Worm (Caenorhabditis elegans): Measurements from ENCODE around the gene ltah-1.2.

ltah-1.2 gene

ce11 chrIV:3642189-3642588, 29.3 kb upstream of the ltah-1.2 start, which contains the start of gene CC8.3:
Gene CC8.3, minus strand, starts transcription at chrIV:3642289.
- TF ChIP-seq tbx-37 (GFP tag; conservative IDR thresholded peaks at IDR 0.05), result no peak
- no peak for TF ChIP-seq aly-1 (tag; optimal IDR thresholded peaks at IDR 0.05)
- no peak for TF ChIP-seq ama-1 (optimal IDR thresholded peaks at IDR 0.05)
- no peak for TF ChIP-seq sea-1 (GFP tag; conservative IDR thresholded peaks at IDR 0.05)
- TF ChIP-seq hnd-1 (tag; optimal IDR thresholded peaks at IDR 0.05), result no peak
- no peak for TF ChIP-seq ceh-36 (tag; optimal IDR thresholded peaks at IDR 0.05)
- no peak for TF ChIP-seq tbx-11 (GFP tag; IDR thresholded peaks at IDR 0.05)
- no peak for TF ChIP-seq B0310.2 (tag; optimal IDR thresholded peaks at IDR 0.05)
- TF ChIP-seq hmbx-1 (tag; optimal IDR thresholded peaks at IDR 0.05), result no peak
- TF ChIP-seq F13C5.2 (tag; optimal IDR thresholded peaks at IDR 0.05), result no peak
- TF ChIP-seq flt-1 (GFP tag; IDR thresholded peaks at IDR 0.05), result no peak
- TF ChIP-seq scrt-1 (GFP tag; IDR thresholded peaks at IDR 0.05), result no peak
- TF ChIP-seq ets-7 (tag; optimal IDR thresholded peaks at IDR 0.05), result no peak
- TF ChIP-seq hmg-4 (GFP tag; optimal IDR thresholded peaks at IDR 0.05), result no peak
- no peak for TF ChIP-seq pes-1 (GFP tag; IDR thresholded peaks at IDR 0.05)
- no peak for TF ChIP-seq ceh-13 (GFP tag; optimal IDR thresholded peaks at IDR 0.05)
- TF ChIP-seq tra-4 (tag; optimal IDR thresholded peaks at IDR 0.05), result no peak

ce11 chrIV:3638250-3638926, 25.5 kb upstream of the ltah-1.2 start:
- TF ChIP-seq ets-7 (tag; optimal IDR thresholded peaks at IDR 0.05), result no peak
- TF ChIP-seq ceh-36 (tag; optimal IDR thresholded peaks at IDR 0.05), result no peak
- TF ChIP-seq scrt-1 (GFP tag; IDR thresholded peaks at IDR 0.05), result no peak
- no peak for TF ChIP-seq aly-1 (tag; optimal IDR thresholded peaks at IDR 0.05)
- no peak for TF ChIP-seq hmg-4 (GFP tag; optimal IDR thresholded peaks at IDR 0.05)
- no peak for TF ChIP-seq F13C5.2 (tag; optimal IDR thresholded peaks at IDR 0.05)
- no peak for TF ChIP-seq ceh-13 (GFP tag; optimal IDR thresholded peaks at IDR 0.05)
- no peak for TF ChIP-seq hnd-1 (tag; optimal IDR thresholded peaks at IDR 0.05)
- TF ChIP-seq flt-1 (GFP tag; IDR thresholded peaks at IDR 0.05), result no peak
- no peak for TF ChIP-seq pes-1 (GFP tag; IDR thresholded peaks at IDR 0.05)
- TF ChIP-seq tbx-37 (GFP tag; conservative IDR thresholded peaks at IDR 0.05), result no peak
- TF ChIP-seq ama-1 (optimal IDR thresholded peaks at IDR 0.05), result no peak
- TF ChIP-seq tra-4 (tag; optimal IDR thresholded peaks at IDR 0.05), result no peak
- TF ChIP-seq hmbx-1 (tag; optimal IDR thresholded peaks at IDR 0.05), result no peak
- TF ChIP-seq B0310.2 (tag; optimal IDR thresholded peaks at IDR 0.05), result no peak
- no peak for TF ChIP-seq sea-1 (GFP tag; conservative IDR thresholded peaks at IDR 0.05)
- TF ChIP-seq tbx-11 (GFP tag; IDR thresholded peaks at IDR 0.05), result no peak

ce11 chrIV:3636528-3637129, 23.8 kb upstream of the ltah-1.2 start, which contains the start of gene madf-9:
Gene madf-9, plus strand, starts transcription at chrIV:3637079.
- TF ChIP-seq tbx-11 (GFP tag; IDR thresholded peaks at IDR 0.05), result 0 out of 2 replicates have a peak, but pooled peaks have one; percentile 21
- TF ChIP-seq aly-1 (tag; optimal IDR thresholded peaks at IDR 0.05), result no peak
- peak; percentile 30 for TF ChIP-seq F13C5.2 (tag; optimal IDR thresholded peaks at IDR 0.05)
- no peak for TF ChIP-seq hmbx-1 (tag; optimal IDR thresholded peaks at IDR 0.05)

- TF ChIP-seq B0310.2 (tag; optimal IDR thresholded peaks at IDR 0.05), result no peak
- TF ChIP-seq hmbx-1 (tag; optimal IDR thresholded peaks at IDR 0.05), result no peak
- TF ChIP-seq hnd-1 (tag; optimal IDR thresholded peaks at IDR 0.05), result no peak
- no peak for TF ChIP-seq F13C5.2 (tag; optimal IDR thresholded peaks at IDR 0.05)
- TF ChIP-seq flt-1 (GFP tag; IDR thresholded peaks at IDR 0.05), result no peak
- no peak for TF ChIP-seq tra-4 (tag; optimal IDR thresholded peaks at IDR 0.05)
- TF ChIP-seq aly-1 (tag; optimal IDR thresholded peaks at IDR 0.05), result no peak
- TF ChIP-seq ceh-36 (tag; optimal IDR thresholded peaks at IDR 0.05), result no peak
- TF ChIP-seq ceh-13 (GFP tag; optimal IDR thresholded peaks at IDR 0.05), result no peak
- no peak for TF ChIP-seq pes-1 (GFP tag; IDR thresholded peaks at IDR 0.05)
- TF ChIP-seq tbx-11 (GFP tag; IDR thresholded peaks at IDR 0.05), result no peak
- TF ChIP-seq tbx-37 (GFP tag; conservative IDR thresholded peaks at IDR 0.05), result no peak
- TF ChIP-seq ama-1 (optimal IDR thresholded peaks at IDR 0.05), result no peak
- no peak for TF ChIP-seq sea-1 (GFP tag; conservative IDR thresholded peaks at IDR 0.05)
These were observed 20.4 kb upstream of the ltah-1.2 start, which contains the start of gene ZC416.2 for ce11 chrIV:3633254-3633653. Gene ZC416.2, plus strand, starts transcription at chrIV:3633619.

ce11 chrIV:3632475-3632874, 19.6 kb upstream of the ltah-1.2 start:
- TF ChIP-seq scrt-1 (GFP tag; IDR thresholded peaks at IDR 0.05) (no peak), ceh-36 (tag; optimal IDR thresholded peaks at IDR 0.05) (no peak), B0310.2 (tag; optimal IDR thresholded peaks at IDR 0.05) (no peak), F13C5.2 (tag; optimal IDR thresholded peaks at IDR 0.05) (no peak), tbx-11 (GFP tag; IDR thresholded peaks at IDR 0.05) (no peak), hnd-1 (tag; optimal IDR thresholded peaks at IDR 0.05) (no peak), flt-1 (GFP tag; IDR thresholded peaks at IDR 0.05) (no peak), hmg-4 (GFP tag; optimal IDR thresholded peaks at IDR 0.05) (no peak), tra-4 (tag; optimal IDR thresholded peaks at IDR 0.05) (no peak), hmbx-1 (tag; optimal IDR thresholded peaks at IDR 0.05) (no peak), tbx-37 (GFP tag; conservative IDR thresholded peaks at IDR 0.05) (no peak)

- no peak for TF ChIP-seq tbx-11 (GFP tag; IDR thresholded peaks at IDR 0.05)
- TF ChIP-seq pes-1 (GFP tag; IDR thresholded peaks at IDR 0.05), result no peak
- TF ChIP-seq ceh-13 (GFP tag; optimal IDR thresholded peaks at IDR 0.05), result no peak
- no peak for TF ChIP-seq tbx-37 (GFP tag; conservative IDR thresholded peaks at IDR 0.05)
- TF ChIP-seq ama-1 (optimal IDR thresholded peaks at IDR 0.05), result no peak
- TF ChIP-seq hnd-1 (tag; optimal IDR thresholded peaks at IDR 0.05), result no peak
- no peak for TF ChIP-seq flt-1 (GFP tag; IDR thresholded peaks at IDR 0.05)
- TF ChIP-seq ceh-36 (tag; optimal IDR thresholded peaks at IDR 0.05), result no peak
- no peak for TF ChIP-seq scrt-1 (GFP tag; IDR thresholded peaks at IDR 0.05)
These were observed 16.2 kb upstream of the ltah-1.2 start for ce11 chrIV:3628896-3629641.
